Fruit fly (Drosophila melanogaster): ENCODE measurements around the gene tra.

tra gene

DNA sequence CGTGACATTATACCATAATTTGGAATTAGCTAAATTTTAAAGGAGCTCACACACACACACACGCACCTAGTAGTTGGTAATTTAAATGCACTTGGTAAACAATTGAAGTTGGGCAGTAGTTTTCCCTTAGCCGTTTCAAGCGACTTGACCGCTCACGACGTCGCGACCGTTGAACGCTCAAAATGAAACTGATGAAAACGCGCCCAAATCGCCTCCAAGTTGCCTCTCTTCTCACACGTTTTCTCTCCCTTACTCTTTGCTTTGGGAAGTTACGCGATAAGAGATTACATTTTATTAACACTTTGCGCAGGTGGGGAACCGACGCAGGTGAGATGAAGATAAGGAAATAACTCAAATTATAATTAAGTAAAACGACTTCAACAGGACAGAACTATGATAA, 18.6 kb downstream of the tra start:
- TF ChIP-seq insv (optimal IDR thresholded peaks at IDR 0.05) (no peak), Sin3A (optimal IDR thresholded peaks at IDR 0.05) (no peak), Myc (optimal IDR thresholded peaks at IDR 0.05) (no peak), psq (optimal IDR thresholded peaks at IDR 0.05) (no peak), h (optimal IDR thresholded peaks at IDR 0.05) (no peak), ttk (optimal IDR thresholded peaks at IDR 0.05) (no peak)

DNA sequence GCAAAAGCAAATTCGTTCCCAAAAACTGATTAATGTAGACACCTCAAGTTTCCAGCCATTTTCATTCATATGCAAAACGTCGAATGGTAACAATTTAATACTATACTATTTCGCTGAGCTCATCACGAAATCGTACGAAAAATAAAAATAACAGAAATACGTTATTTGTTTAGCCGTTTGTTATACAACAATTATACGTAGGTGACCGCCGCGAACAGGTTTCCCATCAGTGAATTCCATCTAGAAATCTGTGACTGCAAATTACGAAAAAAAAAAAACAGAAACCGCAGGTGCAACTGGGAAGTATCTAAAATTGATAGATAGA, 19.1 kb downstream of the tra start:
- TF ChIP-seq Myc (optimal IDR thresholded peaks at IDR 0.05) (no peak), psq (optimal IDR thresholded peaks at IDR 0.05) (no peak), insv (optimal IDR thresholded peaks at IDR 0.05) (no peak), ttk (optimal IDR thresholded peaks at IDR 0.05) (no peak), Sin3A (optimal IDR thresholded peaks at IDR 0.05) (no peak)

dm6 chr3L:16571014-16571738, 19.7 kb downstream of the tra start:
- TF ChIP-seq h (optimal IDR thresholded peaks at IDR 0.05) (no peak), psq (optimal IDR thresholded peaks at IDR 0.05) (no peak), insv (optimal IDR thresholded peaks at IDR 0.05) (no peak), ttk (optimal IDR thresholded peaks at IDR 0.05) (no peak), Myc (optimal IDR thresholded peaks at IDR 0.05) (no peak), Sin3A (optimal IDR thresholded peaks at IDR 0.05) (no peak)

- TF ChIP-seq insv (optimal IDR thresholded peaks at IDR 0.05) (no peak), psq (optimal IDR thresholded peaks at IDR 0.05) (no peak), Myc (optimal IDR thresholded peaks at IDR 0.05) (no peak)
These were observed 21.4 kb downstream of the tra start for dm6 chr3L:16569456-16569855.

- TF ChIP-seq psq (optimal IDR thresholded peaks at IDR 0.05) (no peak), Myc (optimal IDR thresholded peaks at IDR 0.05) (no peak), h (optimal IDR thresholded peaks at IDR 0.05) (no peak), Sin3A (optimal IDR thresholded peaks at IDR 0.05) (no peak), insv (optimal IDR thresholded peaks at IDR 0.05) (no peak), ttk (optimal IDR thresholded peaks at IDR 0.05) (no peak)
These were observed 23.4 kb downstream of the tra start for dm6 chr3L:16567495-16567894.

- TF ChIP-seq Sin3A (optimal IDR thresholded peaks at IDR 0.05), result no peak
- no peak for TF ChIP-seq psq (optimal IDR thresholded peaks at IDR 0.05)
- TF ChIP-seq Myc (optimal IDR thresholded peaks at IDR 0.05), result no peak
- TF ChIP-seq insv (optimal IDR thresholded peaks at IDR 0.05), result no peak
- TF ChIP-seq ttk (optimal IDR thresholded peaks at IDR 0.05), result no peak
- TF ChIP-seq h (optimal IDR thresholded peaks at IDR 0.05), result no peak
These were observed 24.1 kb downstream of the tra start, which contains the start of gene UQCR-6.4L for dm6 chr3L:16566700-16567221. Gene UQCR-6.4L, plus strand, starts transcription at chr3L:16566750.

DNA sequence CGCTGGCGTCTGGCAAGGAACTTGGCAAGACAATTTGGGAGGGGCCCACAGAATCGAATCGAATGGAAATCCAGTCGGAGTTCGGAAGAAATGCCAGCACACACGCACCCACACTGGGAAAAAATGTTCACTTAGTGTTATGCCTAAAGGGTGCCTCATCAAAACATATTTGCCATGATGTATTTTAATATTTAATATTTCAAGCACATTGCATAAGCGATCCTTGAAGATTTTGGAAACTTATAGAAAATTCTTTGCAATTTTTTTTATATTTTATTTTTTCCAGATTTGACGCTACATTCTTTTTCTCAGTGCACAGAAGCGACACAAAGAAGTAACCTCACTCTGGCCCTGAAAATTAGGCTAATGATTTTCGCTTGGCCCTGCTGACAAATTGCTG, 24.8 kb downstream of the tra start:
- TF ChIP-seq Myc (optimal IDR thresholded peaks at IDR 0.05) (no peak), insv (optimal IDR thresholded peaks at IDR 0.05) (no peak), ttk (optimal IDR thresholded peaks at IDR 0.05) (no peak), psq (optimal IDR thresholded peaks at IDR 0.05) (no peak), h (optimal IDR thresholded peaks at IDR 0.05) (no peak), Sin3A (optimal IDR thresholded peaks at IDR 0.05) (no peak)

DNA sequence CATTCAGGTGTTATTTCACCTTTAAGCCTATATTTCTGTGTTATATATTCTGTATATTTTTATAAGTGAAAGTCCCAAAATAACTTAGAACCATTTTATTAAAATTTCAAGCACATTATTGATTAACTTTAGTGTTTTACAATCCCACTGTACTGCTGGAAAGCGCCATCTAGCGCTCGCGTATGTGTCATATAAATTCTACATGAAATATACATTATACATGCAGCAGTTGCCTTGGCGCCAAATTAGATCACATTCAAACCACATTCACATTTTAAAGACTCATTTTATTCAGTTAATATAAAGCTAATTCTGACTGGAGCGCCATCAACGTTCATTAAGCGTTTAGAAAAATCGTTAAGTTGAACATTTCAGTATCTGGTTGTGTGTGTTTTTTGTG, 27.5 kb downstream of the tra start:
- TF ChIP-seq Myc (optimal IDR thresholded peaks at IDR 0.05) (no peak), h (optimal IDR thresholded peaks at IDR 0.05) (no peak), ttk (optimal IDR thresholded peaks at IDR 0.05) (no peak), psq (optimal IDR thresholded peaks at IDR 0.05) (no peak), Sin3A (optimal IDR thresholded peaks at IDR 0.05) (no peak)

dm6 chr3L:16556523-16556922, 34.3 kb downstream of the tra start, which contains the start of gene CG4229:
Gene CG4229, plus strand, starts transcription at chr3L:16556823.
- TF ChIP-seq psq (optimal IDR thresholded peaks at IDR 0.05) (no peak), Sin3A (optimal IDR thresholded peaks at IDR 0.05) (no peak), Myc (optimal IDR thresholded peaks at IDR 0.05) (no peak), insv (optimal IDR thresholded peaks at IDR 0.05) (no peak), h (optimal IDR thresholded peaks at IDR 0.05) (no peak), ttk (optimal IDR thresholded peaks at IDR 0.05) (no peak)

- TF ChIP-seq insv (optimal IDR thresholded peaks at IDR 0.05), result no peak
These were observed 44.7 kb downstream of the tra start for dm6 chr3L:16546159-16546558.

DNA sequence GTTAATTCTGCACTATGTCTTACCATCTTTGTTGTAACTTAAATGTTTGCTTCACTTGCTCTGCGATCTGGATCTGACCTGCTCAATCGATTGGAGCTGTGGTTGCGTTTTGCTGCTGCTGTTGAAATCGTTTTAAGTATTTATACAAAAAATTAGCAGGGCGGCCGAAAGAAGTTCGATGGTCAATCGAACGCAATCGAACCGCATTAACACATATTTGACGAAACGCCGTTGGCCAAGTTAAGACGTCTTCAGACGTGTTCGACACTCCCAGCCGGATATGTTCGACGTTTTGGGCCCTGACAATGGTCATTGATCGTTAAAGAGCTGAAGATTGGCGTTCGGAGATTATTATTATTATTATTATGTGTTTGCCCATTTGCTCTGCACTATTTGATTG, 45.3 kb downstream of the tra start, which contains the start of gene CG13033:
Gene CG13033, minus strand, starts transcription at position 118 of the 400 bp plus-strand sequence.
- TF ChIP-seq h (optimal IDR thresholded peaks at IDR 0.05) (no peak), psq (optimal IDR thresholded peaks at IDR 0.05) (no peak), insv (optimal IDR thresholded peaks at IDR 0.05) (no peak), ttk (optimal IDR thresholded peaks at IDR 0.05) (no peak), Myc (optimal IDR thresholded peaks at IDR 0.05) (no peak), Sin3A (optimal IDR thresholded peaks at IDR 0.05) (no peak)

- TF ChIP-seq psq (optimal IDR thresholded peaks at IDR 0.05) (no peak), h (optimal IDR thresholded peaks at IDR 0.05) (no peak), Sin3A (optimal IDR thresholded peaks at IDR 0.05) (no peak), ttk (optimal IDR thresholded peaks at IDR 0.05) (no peak), insv (optimal IDR thresholded peaks at IDR 0.05) (no peak), Myc (optimal IDR thresholded peaks at IDR 0.05) (no peak)
These were observed 46.6 kb downstream of the tra start for dm6 chr3L:16544220-16544619.

dm6 chr3L:16542998-16543624, 47.7 kb downstream of the tra start, which contains the start of gene CG43373:
Gene CG43373, minus strand, starts transcription at chr3L:16543370.
- no peak for TF ChIP-seq ttk (optimal IDR thresholded peaks at IDR 0.05)
- no peak for TF ChIP-seq insv (optimal IDR thresholded peaks at IDR 0.05)

Data from Kc167 (cell line).